Fruit fly (Drosophila melanogaster) whole organism, adult: ENCODE measurements around the gene CG5989.

ENCODE experiments used
- CG14711 ChIP-seq: fragments of 200-800 bp; sonication (Bioruptor generic); optimal IDR thresholded peaks from 2 replicates; lab custom pipeline; 2018; ENCODE audit warnings: missing biosample characterization, mild to moderate bottlenecking, missing genetic modification characterization, moderate library complexity
- CG5204 ChIP-seq: fragments of 200-800 bp; sonication (Bioruptor generic); optimal IDR thresholded peaks from 2 replicates; lab custom pipeline; 2016; ENCODE audit warnings: missing biosample characterization, missing genetic modification characterization
- CG7045 ChIP-seq: fragments of 200-800 bp; sonication (Bioruptor generic); optimal IDR thresholded peaks from 2 replicates; lab custom pipeline; 2017; ENCODE audit warnings: missing biosample characterization, mild to moderate bottlenecking, missing genetic modification characterization
- CG7101 ChIP-seq: fragments of 200-800 bp; sonication (Bioruptor generic); optimal IDR thresholded peaks from 2 replicates; lab custom pipeline; 2018; ENCODE audit warnings: missing biosample characterization, mild to moderate bottlenecking, missing genetic modification characterization, moderate library complexity
- Mnt ChIP-seq: fragments of 200-800 bp; sonication (Bioruptor generic); optimal IDR thresholded peaks from 2 replicates; lab custom pipeline; 2016; ENCODE audit warnings: missing biosample characterization, mild to moderate bottlenecking, missing genetic modification characterization
- bab1 ChIP-seq: fragments of 200-800 bp; sonication (Bioruptor generic); optimal IDR thresholded peaks from 3 replicates; lab custom pipeline; 2019; ENCODE audit warnings: missing biosample characterization, mild to moderate bottlenecking, missing genetic modification characterization, moderate library complexity
- cic ChIP-seq: fragments of 200-800 bp; sonication (Bioruptor generic); optimal IDR thresholded peaks from 2 replicates; lab custom pipeline; 2017; ENCODE audit warnings: missing biosample characterization, mild to moderate bottlenecking, missing genetic modification characterization, moderate library complexity
- cnc ChIP-seq, 2 experiments: fragments of >200 bp; optimal IDR thresholded peaks; 2 replicates each; lab custom pipeline; 2017
- kay ChIP-seq: fragments of 200-800 bp; sonication (Bioruptor generic); peaks from one replicate; lab custom pipeline; 2016; ENCODE audit warnings: missing biosample characterization, missing genetic modification characterization, borderline replicate concordance
- pad ChIP-seq: fragments of 200-800 bp; sonication (Bioruptor generic); optimal IDR thresholded peaks from 3 replicates; lab custom pipeline; 2017; ENCODE audit warnings: missing biosample characterization, missing genetic modification characterization, mild to moderate bottlenecking, moderate library complexity, missing genetic modification reagents
- toe ChIP-seq: fragments of 200-800 bp; sonication (Bioruptor generic); optimal IDR thresholded peaks from 2 replicates; lab custom pipeline; 2016; ENCODE audit warnings: missing biosample characterization, missing genetic modification characterization

Gene CG5989

dm6 chr3L:8553125-8553524 lies 50.8 kb downstream of the CG5989 start:
- TF ChIP-seq toe (no peak), CG7045 (GFP tag; lab: Kevin White, UChicago) (no peak), pad (GFP tag; lab: Kevin White, UChicago) (no peak), CG5204 (GFP tag; lab: Kevin White, UChicago) (no peak), bab1 (GFP tag; lab: Kevin White, UChicago) (no peak), kay (GFP tag; lab: Kevin White, UChicago) (no peak), CG14711 (tag; lab: Kevin White, UChicago) (no peak), cnc (optimal IDR thresholded peaks at IDR 0.05; lab: Kevin White, UChicago) (no peak), Mnt (GFP tag; lab: Kevin White, UChicago) (no peak), CG7101 (tag; lab: Kevin White, UChicago) (no peak), cic (GFP tag; lab: Kevin White, UChicago) (no peak)
